Worm (Caenorhabditis elegans) whole organism, L4 larva: ENCODE measurements around the gene clec-207.

Experiments
- daf-12 ChIP-seq: fragments of 150-350 bp; optimal IDR thresholded peaks from 2 replicates; lab custom pipeline; 2014; ENCODE audit warnings: missing biosample characterization, missing genetic modification reagents, missing genetic modification characterization
- fkh-10 ChIP-seq: fragments of 150-350 bp; optimal IDR thresholded peaks from 2 replicates; lab custom pipeline; 2014; ENCODE audit warnings: missing biosample characterization, missing genetic modification reagents, missing genetic modification characterization
- tra-1 ChIP-seq: fragments of 200-800 bp; sonication (Bioruptor generic); IDR thresholded peaks from 2 replicates; pipeline ENCODE4 v1.3.6; 2022; ENCODE audit warnings: missing genetic modification reagents, missing genetic modification characterization, missing compliant biosample characterization
- zag-1 ChIP-seq: fragments of 150-350 bp; optimal IDR thresholded peaks from 2 replicates; lab custom pipeline; 2014; ENCODE audit warnings: missing biosample characterization, missing genetic modification characterization
- zip-11 ChIP-seq: fragments of 200-800 bp; sonication (Bioruptor generic); IDR thresholded peaks from 2 replicates; pipeline ENCODE4 v1.3.6; 2022; ENCODE audit warnings: missing genetic modification characterization, missing compliant biosample characterization

DNA sequence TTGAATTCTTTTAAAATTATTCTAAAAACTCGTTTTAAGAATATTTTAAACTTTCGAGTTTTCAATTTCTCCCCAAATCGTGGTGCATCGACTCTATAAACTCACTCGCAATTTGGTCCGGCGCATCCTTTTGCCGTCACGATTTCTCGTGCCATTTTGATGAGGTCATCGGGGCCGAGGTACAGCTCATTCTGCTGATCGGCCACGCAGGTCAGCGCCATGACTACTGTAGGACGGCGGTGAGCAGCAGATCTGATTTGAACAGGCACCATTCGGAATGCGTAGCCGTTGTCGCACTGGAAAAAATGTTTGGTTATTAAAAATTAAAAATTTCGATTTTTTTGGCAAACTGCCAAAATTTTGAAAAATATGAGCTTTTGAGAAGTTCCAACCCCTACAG is 36.8 kb downstream of the clec-207 start:
- TF ChIP-seq zip-11 (GFP tag; lab: Robert Waterston, UW) (no peak), daf-12 (tag; lab: Kevin White, UChicago) (no peak), zag-1 (no peak), fkh-10 (GFP tag; lab: Kevin White, UChicago) (no peak), tra-1 (GFP tag; lab: Robert Waterston, UW) (no peak)
